Worm (Caenorhabditis elegans) whole organism, L4/young adult: Measurements from ENCODE around the gene sre-50.

ENCODE experiments used
- dao-5 ChIP-seq: sonication (generic microtip); optimal IDR thresholded peaks from 2 replicates; lab custom pipeline; 2016; ENCODE audit warnings: missing genotype, missing genetic modification characterization, moderate library complexity, missing compliant biosample characterization
- him-1 ChIP-seq: sonication (generic microtip); optimal IDR thresholded peaks from 2 replicates; lab custom pipeline; 2016; ENCODE audit warnings: missing genotype, missing genetic modification reagents, missing genetic modification characterization, missing compliant biosample characterization

DNA sequence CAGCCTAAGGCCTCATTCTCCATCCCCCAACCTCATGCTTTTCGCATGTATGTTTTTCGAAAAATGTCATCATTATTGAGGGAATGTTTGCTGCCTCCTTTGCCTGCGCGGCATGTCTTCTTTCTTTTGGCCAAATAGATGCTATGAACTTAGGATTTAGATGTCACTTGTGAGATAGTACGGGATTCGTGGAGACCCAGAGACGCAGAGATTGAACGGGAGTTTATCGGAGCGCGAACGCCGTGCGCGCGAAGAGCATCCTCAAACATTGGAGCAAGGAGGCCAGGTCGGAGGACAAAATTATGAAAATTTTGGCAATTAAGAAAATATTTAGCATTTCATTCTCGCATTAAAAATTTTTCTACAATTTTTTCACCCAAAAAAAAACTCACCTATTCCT is 45.6 kb downstream of the sre-50 start:
- TF ChIP-seq him-1 (tag; lab: Kevin White, UChicago) (no peak), dao-5 (no peak)
